Worm (Caenorhabditis elegans) whole organism, late embryonic: ENCODE data around the gene F46C5.9.

Experiments
- dmd-4 ChIP-seq: sonication (generic microtip); optimal IDR thresholded peaks from 2 replicates; lab custom pipeline; 2016; ENCODE audit warnings: borderline replicate concordance, missing genetic modification characterization, missing compliant biosample characterization
- gmeb-2 ChIP-seq: sonication (generic microtip); optimal IDR thresholded peaks from 2 replicates; lab custom pipeline; 2016; ENCODE audit warnings: missing genetic modification characterization, inconsistent platforms, missing compliant biosample characterization
- hlh-30 ChIP-seq: sonication (generic microtip); optimal IDR thresholded peaks from 2 replicates; lab custom pipeline; 2017; ENCODE audit warnings: antibody characterized with exemption, missing genetic modification characterization, missing compliant biosample characterization; ENCODE audit not compliant: insufficient read depth
- nhr-11 ChIP-seq: fragments of 150-350 bp; optimal IDR thresholded peaks from 2 replicates; lab custom pipeline; 2014; ENCODE audit warnings: missing biosample characterization, missing genetic modification characterization

DNA sequence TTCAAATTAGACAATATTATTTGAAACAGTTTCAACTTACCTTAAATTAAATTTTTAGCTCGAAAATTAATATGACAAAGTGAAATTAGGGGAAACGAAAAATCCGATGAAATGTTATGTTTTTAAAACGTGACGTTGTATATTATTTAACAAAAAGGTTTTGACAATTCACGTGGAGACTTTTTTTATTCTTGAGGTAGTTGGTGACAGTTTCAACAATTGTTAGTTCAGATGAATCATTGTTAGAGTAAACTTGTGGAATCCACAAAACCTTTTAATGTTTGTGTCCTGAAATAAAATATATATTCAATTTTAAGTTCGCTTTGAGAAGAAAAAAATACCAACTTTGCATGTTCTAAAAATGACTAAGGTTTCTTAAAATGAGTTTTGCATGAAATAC is 51.0 kb downstream of the F46C5.9 start, which contains the start of gene fut-1:
- no peak for TF ChIP-seq gmeb-2 (tag; lab: Kevin White, UChicago)
- TF ChIP-seq hlh-30 (tag; lab: Kevin White, UChicago), result no peak
- TF ChIP-seq dmd-4, result no peak
- TF ChIP-seq nhr-11 (tag; lab: Kevin White, UChicago), result no peak
